Worm (Caenorhabditis elegans) whole organism, late embryonic: Measurements from ENCODE around the gene C37E2.2.

Source experiments
- C38D4.7 ChIP-seq: fragments of 200-800 bp; sonication (Bioruptor generic); optimal IDR thresholded peaks from 2 replicates; lab custom pipeline; 2018; ENCODE audit warnings: mild to moderate bottlenecking, missing genetic modification characterization, moderate library complexity, missing compliant biosample characterization
- F13H6.1 ChIP-seq: sonication (generic microtip); optimal IDR thresholded peaks from 2 replicates; lab custom pipeline; 2016; ENCODE audit warnings: missing genetic modification characterization, missing compliant biosample characterization
- T23F11.4 ChIP-seq: fragments of 200-800 bp; sonication (Bioruptor generic); optimal IDR thresholded peaks from 2 replicates; lab custom pipeline; 2018; ENCODE audit warnings: mild to moderate bottlenecking, missing genetic modification characterization, missing compliant biosample characterization
- ahr-1 ChIP-seq: sonication (generic microtip); optimal IDR thresholded peaks from 2 replicates; lab custom pipeline; 2016; ENCODE audit warnings: missing genetic modification characterization, missing compliant biosample characterization
- ceh-14 ChIP-seq: sonication (generic microtip); optimal IDR thresholded peaks from 2 replicates; lab custom pipeline; 2016; ENCODE audit warnings: missing genotype, missing genetic modification characterization, missing compliant biosample characterization
- ceh-18 ChIP-seq: sonication (generic microtip); optimal IDR thresholded peaks from 2 replicates; lab custom pipeline; 2016; ENCODE audit warnings: missing genetic modification characterization, missing compliant biosample characterization
- ceh-19 ChIP-seq: fragments of 200-800 bp; sonication (Bioruptor generic); optimal IDR thresholded peaks from 2 replicates; lab custom pipeline; 2018; ENCODE audit warnings: mild to moderate bottlenecking, missing genetic modification characterization, missing compliant biosample characterization
- ceh-22 ChIP-seq: sonication (generic microtip); optimal IDR thresholded peaks from 2 replicates; lab custom pipeline; 2017; ENCODE audit warnings: missing biosample characterization, missing genetic modification characterization
- ceh-30 ChIP-seq: fragments of 150-350 bp; optimal IDR thresholded peaks from 2 replicates; lab custom pipeline; 2014; ENCODE audit warnings: missing biosample characterization, missing genetic modification characterization
- ceh-45 ChIP-seq: fragments of 200-800 bp; sonication (Bioruptor generic); IDR thresholded peaks from 2 replicates; pipeline ENCODE4 v1.3.6; 2022; ENCODE audit warnings: missing genetic modification reagents, missing genetic modification characterization, missing compliant biosample characterization
- ceh-6 ChIP-seq: fragments of 200-800 bp; sonication (Bioruptor generic); optimal IDR thresholded peaks from 2 replicates; lab custom pipeline; 2018; ENCODE audit warnings: mild to moderate bottlenecking, missing genetic modification characterization, missing compliant biosample characterization
- che-1 ChIP-seq: sonication (generic microtip); optimal IDR thresholded peaks from 2 replicates; lab custom pipeline; 2016; ENCODE audit warnings: mild to moderate bottlenecking, missing genetic modification characterization, missing compliant biosample characterization
- dmd-4 ChIP-seq: sonication (generic microtip); optimal IDR thresholded peaks from 2 replicates; lab custom pipeline; 2016; ENCODE audit warnings: borderline replicate concordance, missing genetic modification characterization, missing compliant biosample characterization
- elt-4 ChIP-seq: sonication (generic microtip); optimal IDR thresholded peaks from 2 replicates; lab custom pipeline; 2016; ENCODE audit warnings: missing genetic modification characterization, missing compliant biosample characterization
- ets-4 ChIP-seq: sonication (generic microtip); optimal IDR thresholded peaks from 2 replicates; lab custom pipeline; 2016; ENCODE audit warnings: missing genetic modification characterization, missing compliant biosample characterization
- eyg-1 ChIP-seq: sonication (generic microtip); optimal IDR thresholded peaks from 2 replicates; lab custom pipeline; 2016; ENCODE audit warnings: missing genotype, missing genetic modification characterization, missing compliant biosample characterization
- fax-1 ChIP-seq: sonication (generic microtip); optimal IDR thresholded peaks from 2 replicates; lab custom pipeline; 2016; ENCODE audit warnings: missing genotype, missing genetic modification characterization, missing compliant biosample characterization
- fkh-6 ChIP-seq: sonication (generic microtip); optimal IDR thresholded peaks from 2 replicates; lab custom pipeline; 2016; ENCODE audit warnings: missing genetic modification characterization, missing compliant biosample characterization
- hlh-15 ChIP-seq: sonication (generic microtip); optimal IDR thresholded peaks from 2 replicates; lab custom pipeline; 2016; ENCODE audit warnings: missing genetic modification characterization, missing compliant biosample characterization
- hlh-30 ChIP-seq: sonication (generic microtip); optimal IDR thresholded peaks from 2 replicates; lab custom pipeline; 2017; ENCODE audit warnings: antibody characterized with exemption, missing genetic modification characterization, missing compliant biosample characterization; ENCODE audit not compliant: insufficient read depth
- hlh-6 ChIP-seq: sonication (generic microtip); optimal IDR thresholded peaks from 2 replicates; lab custom pipeline; 2016; ENCODE audit warnings: missing genotype, missing genetic modification characterization, missing compliant biosample characterization
- lim-6 ChIP-seq: sonication (generic microtip); optimal IDR thresholded peaks from 2 replicates; lab custom pipeline; 2016; ENCODE audit warnings: missing genetic modification characterization, missing compliant biosample characterization
- lin-11 ChIP-seq: fragments of 200-800 bp; sonication (Bioruptor generic); optimal IDR thresholded peaks from 2 replicates; lab custom pipeline; 2018; ENCODE audit warnings: mild to moderate bottlenecking, missing genetic modification characterization, missing compliant biosample characterization
- nhr-11 ChIP-seq: fragments of 150-350 bp; optimal IDR thresholded peaks from 2 replicates; lab custom pipeline; 2014; ENCODE audit warnings: missing biosample characterization, missing genetic modification characterization
- npax-4 ChIP-seq: sonication (generic microtip); optimal IDR thresholded peaks from 2 replicates; lab custom pipeline; 2016; ENCODE audit warnings: missing genetic modification characterization, missing compliant biosample characterization
- odd-2 ChIP-seq: sonication (generic microtip); optimal IDR thresholded peaks from 2 replicates; lab custom pipeline; 2017; ENCODE audit warnings: antibody characterized with exemption, mild to moderate bottlenecking, missing genetic modification characterization, missing compliant biosample characterization
- pag-3 ChIP-seq: sonication (generic microtip); optimal IDR thresholded peaks from 2 replicates; lab custom pipeline; 2016; ENCODE audit warnings: missing compliant biosample characterization, missing genetic modification characterization, borderline replicate concordance
- pat-9 ChIP-seq: fragments of 200-800 bp; sonication (Bioruptor generic); optimal IDR thresholded peaks from 2 replicates; lab custom pipeline; 2018; ENCODE audit warnings: mild to moderate bottlenecking, missing genetic modification characterization, moderate library complexity, missing compliant biosample characterization
- pqm-1 ChIP-seq: sonication (generic microtip); optimal IDR thresholded peaks from 2 replicates; lab custom pipeline; 2016; ENCODE audit warnings: missing genetic modification characterization, missing compliant biosample characterization
- pros-1 ChIP-seq: fragments of 150-350 bp; optimal IDR thresholded peaks from 2 replicates; lab custom pipeline; 2014; ENCODE audit warnings: missing biosample characterization, missing genetic modification reagents, missing genetic modification characterization
- ref-2 ChIP-seq: sonication (generic microtip); optimal IDR thresholded peaks from 2 replicates; lab custom pipeline; 2016; ENCODE audit warnings: missing genetic modification characterization, missing compliant biosample characterization
- rnt-1 ChIP-seq: sonication (generic microtip); optimal IDR thresholded peaks from 2 replicates; lab custom pipeline; 2016; ENCODE audit warnings: missing genetic modification characterization, missing compliant biosample characterization
- sdc-2 ChIP-seq: sonication (generic microtip); optimal IDR thresholded peaks from 2 replicates; lab custom pipeline; 2016; ENCODE audit warnings: missing genotype, missing genetic modification characterization, missing compliant biosample characterization
- sox-2 ChIP-seq: fragments of 200-800 bp; sonication (Bioruptor generic); IDR thresholded peaks from 2 replicates; pipeline ENCODE4 v1.3.6; 2022; ENCODE audit warnings: missing genetic modification reagents, missing genetic modification characterization, missing compliant biosample characterization
- sox-4 ChIP-seq: sonication (generic microtip); optimal IDR thresholded peaks from 2 replicates; lab custom pipeline; 2017; ENCODE audit warnings: mild to moderate bottlenecking, missing genetic modification characterization, inconsistent platforms, missing compliant biosample characterization
- syd-9 ChIP-seq: sonication (generic microtip); optimal IDR thresholded peaks from 2 replicates; lab custom pipeline; 2016; ENCODE audit warnings: mild to moderate bottlenecking, missing genetic modification characterization, moderate library complexity, missing compliant biosample characterization
- tbx-2 ChIP-seq: sonication (generic microtip); optimal IDR thresholded peaks from 2 replicates; lab custom pipeline; 2016; ENCODE audit warnings: missing genetic modification characterization, missing compliant biosample characterization
- ttx-3 ChIP-seq: sonication (generic microtip); optimal IDR thresholded peaks from 2 replicates; lab custom pipeline; 2016; ENCODE audit warnings: missing genetic modification reagents, missing genetic modification characterization, missing compliant biosample characterization
- unc-42 ChIP-seq: sonication (generic microtip); optimal IDR thresholded peaks from 2 replicates; lab custom pipeline; 2016; ENCODE audit warnings: missing genotype, missing genetic modification characterization, missing compliant biosample characterization
- unc-86 ChIP-seq: sonication (generic microtip); optimal IDR thresholded peaks from 2 replicates; lab custom pipeline; 2016; ENCODE audit warnings: missing genetic modification characterization, missing compliant biosample characterization

The C37E2.2 gene

DNA sequence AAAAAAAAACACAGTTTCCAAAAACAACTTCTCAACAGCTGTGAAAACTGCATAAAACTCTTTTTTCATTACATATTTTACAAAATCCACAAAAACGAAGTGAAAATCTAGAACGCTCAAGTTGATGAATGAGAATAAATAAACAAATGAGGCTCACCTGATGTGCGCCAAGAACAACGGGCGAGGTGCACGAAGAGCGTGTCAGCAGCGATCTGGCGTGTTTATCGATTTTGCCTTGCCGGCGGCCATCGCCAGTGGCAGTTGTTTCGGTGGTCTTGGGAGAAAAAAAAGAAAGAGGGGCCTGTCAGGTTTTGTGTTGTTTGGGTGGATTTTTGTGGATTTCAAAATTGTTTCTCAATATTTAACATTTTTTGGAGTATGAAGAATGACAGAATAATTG is 2.0 kb upstream of the C37E2.2 start, which contains the start of gene idhb-1 (continued):
- TF ChIP-seq unc-86 (tag; lab: Kevin White, UChicago) (no peak), fax-1 (tag; lab: Kevin White, UChicago) (no peak), pat-9 (tag; lab: Kevin White, UChicago) (no peak), ttx-3 (tag; lab: Kevin White, UChicago) (no peak)

DNA sequence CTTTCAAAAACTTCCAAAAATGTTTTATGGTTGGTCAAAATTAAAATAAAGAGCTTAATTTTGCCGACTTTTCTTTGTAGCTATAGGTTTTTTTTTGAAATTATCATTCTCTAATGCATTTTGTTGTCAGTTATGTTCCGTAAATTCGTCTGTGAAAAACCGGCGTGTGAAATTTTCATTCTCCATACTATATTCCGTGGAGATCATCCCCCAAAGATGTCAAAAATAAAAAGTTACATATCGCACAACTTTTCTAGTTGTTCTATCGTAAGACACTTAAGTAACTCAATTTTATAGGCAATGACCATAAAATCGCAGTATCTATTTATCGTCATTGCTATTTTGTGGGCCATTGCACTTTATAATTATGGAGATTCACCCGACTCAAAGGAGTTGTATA is 2.8 kb downstream of the C37E2.2 start, which contains the start of gene C37E2.10:
Gene C37E2.10 (plus strand): TSS at position 301 of the 400 bp plus-strand sequence.
- no peak for TF ChIP-seq sdc-2 (tag; lab: Kevin White, UChicago)
- TF ChIP-seq ceh-22 (tag; lab: Kevin White, UChicago), result no peak
- TF ChIP-seq hlh-15, result no peak
- no peak for TF ChIP-seq ceh-19 (GFP tag; lab: Kevin White, UChicago)
- TF ChIP-seq C38D4.7, result no peak
- no peak for TF ChIP-seq rnt-1 (tag; lab: Kevin White, UChicago)
- TF ChIP-seq ttx-3 (tag; lab: Kevin White, UChicago), result no peak
- no peak for TF ChIP-seq sox-4
- TF ChIP-seq nhr-11 (tag; lab: Kevin White, UChicago), result no peak
- no peak for TF ChIP-seq elt-4
- TF ChIP-seq T23F11.4, result no peak

DNA sequence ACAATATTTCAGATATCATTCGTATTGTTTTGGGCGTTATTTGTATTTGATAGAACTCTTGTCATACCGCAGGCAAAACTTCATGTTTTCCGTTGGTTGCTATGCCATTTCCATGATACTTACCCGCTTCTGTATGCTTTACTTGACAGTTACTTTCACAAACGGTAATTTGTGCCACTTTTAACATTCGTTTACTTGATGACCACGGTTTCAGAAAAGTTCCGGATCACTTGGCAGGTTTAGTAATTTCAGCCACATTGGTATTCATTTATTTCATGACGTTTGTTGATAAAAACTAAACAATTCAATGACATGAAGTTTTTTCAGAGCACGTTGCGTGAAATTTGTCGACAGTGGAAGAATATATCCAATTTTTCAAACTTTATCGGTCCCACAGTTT is 3.6 kb downstream of the C37E2.2 start:
- TF ChIP-seq npax-4 (tag; lab: Kevin White, UChicago) (no peak), unc-42 (tag; lab: Kevin White, UChicago) (no peak), ceh-30 (tag; lab: Kevin White, UChicago) (no peak), hlh-15 (no peak), rnt-1 (tag; lab: Kevin White, UChicago) (no peak), ahr-1 (tag; lab: Kevin White, UChicago) (no peak), lim-6 (tag; lab: Kevin White, UChicago) (no peak), elt-4 (no peak), ceh-45 (GFP tag; lab: Robert Waterston, UW) (no peak), sox-2 (GFP tag; lab: Robert Waterston, UW) (no peak), dmd-4 (no peak), pros-1 (tag; lab: Kevin White, UChicago) (no peak), lin-11 (no peak), odd-2 (tag; lab: Kevin White, UChicago) (no peak), fkh-6 (tag; lab: Kevin White, UChicago) (no peak), ceh-14 (tag; lab: Kevin White, UChicago) (no peak), pat-9 (tag; lab: Kevin White, UChicago) (no peak), F13H6.1 (tag; lab: Kevin White, UChicago) (no peak), tbx-2 (no peak)

DNA sequence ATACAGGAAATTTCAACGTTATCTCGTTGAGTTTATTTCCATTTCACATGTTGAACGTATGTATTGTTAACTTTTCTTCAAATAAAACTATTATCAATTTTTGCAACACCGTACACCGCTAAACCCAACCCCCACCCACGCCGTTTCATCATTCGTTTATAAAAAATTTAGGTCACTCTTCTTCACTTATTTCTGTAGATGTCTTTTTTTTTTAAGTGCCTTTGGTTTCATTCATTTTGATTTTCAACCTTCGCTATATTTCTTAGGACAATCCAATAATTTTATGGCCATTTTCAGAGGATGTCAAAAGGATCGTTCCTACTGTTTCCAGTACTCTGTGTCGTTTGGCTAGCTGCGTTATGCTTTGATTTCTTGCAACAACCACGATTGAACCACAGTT is 4.3 kb downstream of the C37E2.2 start, which contains the start of gene C37E2.3:
Gene C37E2.3 (plus strand): TSS at position 301 of the 400 bp plus-strand sequence.
- TF ChIP-seq ceh-18 (tag; lab: Kevin White, UChicago), result no peak
- TF ChIP-seq ets-4 (tag; lab: Kevin White, UChicago), result no peak
- TF ChIP-seq F13H6.1 (tag; lab: Kevin White, UChicago), result no peak
- no peak for TF ChIP-seq syd-9

DNA sequence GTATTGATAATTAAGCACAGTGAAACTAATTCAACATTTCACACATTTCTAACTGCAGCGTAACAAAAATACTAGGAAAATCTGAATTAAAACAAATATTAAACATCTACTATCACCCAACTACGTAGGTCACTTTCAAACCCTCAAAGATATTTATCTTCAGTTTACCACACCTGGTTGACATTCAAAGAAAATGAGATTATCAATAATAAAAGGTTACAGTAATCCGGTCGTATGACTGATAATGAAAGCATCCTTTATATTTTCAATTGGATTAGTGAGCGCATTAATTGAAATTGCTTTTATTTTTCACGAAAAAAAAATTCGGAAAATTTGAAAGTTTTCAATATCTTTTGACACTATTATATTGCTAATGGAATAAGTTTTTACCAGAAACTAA is 6.7 kb downstream of the C37E2.2 start:
- TF ChIP-seq ceh-6 (GFP tag; lab: Kevin White, UChicago), result no peak
- TF ChIP-seq ets-4 (tag; lab: Kevin White, UChicago), result no peak
- no peak for TF ChIP-seq pros-1 (tag; lab: Kevin White, UChicago)
- no peak for TF ChIP-seq pat-9 (tag; lab: Kevin White, UChicago)
- TF ChIP-seq eyg-1 (tag; lab: Kevin White, UChicago), result no peak
- TF ChIP-seq hlh-6 (tag; lab: Kevin White, UChicago), result no peak
- TF ChIP-seq che-1 (tag; lab: Kevin White, UChicago), result no peak
- TF ChIP-seq ceh-45 (GFP tag; lab: Robert Waterston, UW), result no peak
- no peak for TF ChIP-seq nhr-11 (tag; lab: Kevin White, UChicago)
- TF ChIP-seq hlh-30 (tag; lab: Kevin White, UChicago), result no peak
- TF ChIP-seq pqm-1, result no peak
- no peak for TF ChIP-seq ceh-18 (tag; lab: Kevin White, UChicago)
- TF ChIP-seq ttx-3 (tag; lab: Kevin White, UChicago), result no peak
- no peak for TF ChIP-seq rnt-1 (tag; lab: Kevin White, UChicago)
- no peak for TF ChIP-seq ceh-14 (tag; lab: Kevin White, UChicago)
- TF ChIP-seq pag-3 (tag; lab: Kevin White, UChicago), result no peak
- no peak for TF ChIP-seq ref-2 (tag; lab: Kevin White, UChicago)
